Worm (Caenorhabditis elegans) whole organism, L3 larva: ENCODE results near the gene his-38.

ENCODE experiments used
- aly-2 ChIP-seq: fragments of 150-350 bp; optimal IDR thresholded peaks from 2 replicates; lab custom pipeline; 2014; ENCODE audit warnings: missing biosample characterization, missing genetic modification characterization
- ama-1 ChIP-seq: fragments of 150-350 bp; optimal IDR thresholded peaks from 2 replicates; lab custom pipeline; 2018
- daf-12 ChIP-seq: fragments of 150-350 bp; optimal IDR thresholded peaks from 2 replicates; lab custom pipeline; 2014; ENCODE audit warnings: missing biosample characterization, missing genetic modification reagents, missing genetic modification characterization
- elt-1 ChIP-seq: fragments of 150-350 bp; optimal IDR thresholded peaks from 2 replicates; lab custom pipeline; 2014; ENCODE audit warnings: missing biosample characterization, missing genetic modification characterization
- fkh-10 ChIP-seq: sonication (generic microtip); optimal IDR thresholded peaks from 2 replicates; lab custom pipeline; 2017; ENCODE audit warnings: missing biosample characterization, missing genetic modification reagents, missing genetic modification characterization
- fos-1 ChIP-seq: fragments of 150-350 bp; optimal IDR thresholded peaks from 2 replicates; lab custom pipeline; 2014; ENCODE audit warnings: missing biosample characterization, missing genetic modification characterization
- unc-62 ChIP-seq: fragments of 150-350 bp; sonication (generic microtip); optimal IDR thresholded peaks from 4 replicates; lab custom pipeline; 2014; ENCODE audit warnings: missing biosample characterization, missing genetic modification reagents, missing genetic modification characterization
- zag-1 ChIP-seq: fragments of 150-350 bp; optimal IDR thresholded peaks from 2 replicates; lab custom pipeline; 2014; ENCODE audit warnings: missing biosample characterization, missing genetic modification characterization

DNA sequence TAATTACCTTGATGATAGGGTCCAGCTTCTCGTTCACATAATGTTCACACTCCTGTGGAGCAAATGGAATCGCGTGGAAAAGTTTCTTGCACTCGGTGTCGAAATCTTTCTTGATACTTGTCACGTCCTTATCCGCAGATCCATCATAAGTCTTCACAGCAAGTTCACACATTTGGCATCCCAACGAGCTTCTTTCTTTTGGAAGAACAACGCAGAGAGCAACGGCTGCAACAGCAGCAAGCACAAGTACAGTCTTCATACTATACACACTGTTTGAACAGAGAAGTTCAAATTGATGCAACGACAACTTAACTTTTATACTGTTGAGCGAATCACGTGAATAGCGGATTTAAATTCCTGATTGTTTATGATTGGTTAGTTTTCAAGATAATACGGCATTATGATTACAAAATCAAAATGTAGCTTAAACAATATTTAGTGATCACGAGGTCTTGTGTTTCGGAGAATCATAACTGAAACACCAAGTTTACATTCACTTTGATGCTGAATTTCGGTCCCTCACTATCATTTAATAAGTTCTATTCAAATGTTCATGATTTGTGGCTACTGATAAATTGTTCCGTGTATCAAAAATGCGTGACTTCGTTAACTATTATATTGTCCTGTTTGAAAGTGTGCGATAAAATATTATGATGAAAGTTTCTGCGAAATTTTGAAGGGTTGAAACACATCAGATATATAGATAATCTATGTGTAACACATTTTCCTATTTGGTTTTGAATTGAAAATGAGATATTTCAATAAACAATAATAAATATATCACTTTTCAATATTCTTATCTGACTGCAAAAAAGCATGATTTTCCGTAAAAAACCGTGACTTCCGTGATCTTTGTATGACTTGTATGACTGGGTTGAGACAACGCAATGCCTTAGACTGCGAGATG lies 7.1 kb upstream of the his-38 start, which contains the start of the genes spp-2 and spp-6:
- TF ChIP-seq aly-2 (tag; lab: Kevin White, UChicago) (no peak), daf-12 (tag; lab: Kevin White, UChicago) (no peak), elt-1 (no peak), fos-1 (tag; lab: Kevin White, UChicago) (no peak), unc-62 (GFP tag; lab: Kevin White, UChicago) (no peak), zag-1 (tag; lab: Kevin White, UChicago) (no peak), fkh-10 (no peak), ama-1 (lab: Kevin White, UChicago) (peak; percentile 71)
